Worm (Caenorhabditis elegans): Measurements from ENCODE around the gene fbf-1.

- TF ChIP-seq snpc-4 (tag; optimal IDR thresholded peaks at IDR 0.05) (no peak), unc-39 (tag; optimal IDR thresholded peaks at IDR 0.05) (no peak), elt-1 (tag; optimal IDR thresholded peaks at IDR 0.05; ENCODE audit: borderline replicate concordance, insufficient read depth) (no peak), sem-2 (GFP tag; optimal IDR thresholded peaks at IDR 0.05) (no peak), hlh-1 (tag; optimal IDR thresholded peaks at IDR 0.05) (no peak), unc-62 (GFP tag; optimal IDR thresholded peaks at IDR 0.05) (no peak), ham-2 (GFP tag; optimal IDR thresholded peaks at IDR 0.05) (no peak), lin-13 (tag; optimal IDR thresholded peaks at IDR 0.05) (no peak)
Observed at ce11 chrII:6103986-6104385, 23.3 kb upstream of the fbf-1 start.

Data from whole organism, mixed stage, embryonic.